Fruit fly (Drosophila melanogaster) whole organism, embryonic: ENCODE results near the gene MICU3.
A peak's percentile ranks its signal among the peaks of the same experiment; 100 is the strongest.

ENCODE experiments used
- Antp ChIP-seq: fragments of 200-800 bp; sonication (Bioruptor generic); optimal IDR thresholded peaks from 3 replicates; lab custom pipeline; 2016; ENCODE audit warnings: missing biosample characterization, missing genetic modification characterization
- Atf3 ChIP-seq: fragments of 200-800 bp; sonication (Bioruptor generic); optimal IDR thresholded peaks from 3 replicates; lab custom pipeline; 2016; ENCODE audit warnings: missing biosample characterization, missing genetic modification characterization
- CG10147 ChIP-seq: fragments of 200-800 bp; sonication (Bioruptor generic); optimal IDR thresholded peaks from 2 replicates; lab custom pipeline; 2019; ENCODE audit warnings: missing biosample characterization, mild to moderate bottlenecking, missing genetic modification characterization, moderate library complexity
- CG10543 ChIP-seq: fragments of 200-800 bp; sonication (Bioruptor generic); optimal IDR thresholded peaks from 3 replicates; lab custom pipeline; 2017; ENCODE audit warnings: missing biosample characterization, mild to moderate bottlenecking, missing genetic modification characterization, moderate library complexity
- CG10959 ChIP-seq: fragments of 200-800 bp; sonication (Bioruptor generic); IDR thresholded peaks from 2 replicates; pipeline ENCODE4 v1.3.6; 2022; ENCODE audit warnings: missing biosample characterization, missing genetic modification characterization
- CG12219 ChIP-seq: fragments of 200-800 bp; sonication (Bioruptor generic); optimal IDR thresholded peaks from 3 replicates; lab custom pipeline; 2018; ENCODE audit warnings: missing biosample characterization, mild to moderate bottlenecking, missing genetic modification characterization
- CG12299 ChIP-seq: fragments of 200-800 bp; sonication (Bioruptor generic); optimal IDR thresholded peaks from 2 replicates; lab custom pipeline; 2018; ENCODE audit warnings: missing biosample characterization, mild to moderate bottlenecking, missing genetic modification characterization
- CG12659 ChIP-seq: fragments of 200-800 bp; sonication (Bioruptor generic); optimal IDR thresholded peaks from 3 replicates; lab custom pipeline; 2017; ENCODE audit warnings: mild to moderate bottlenecking, missing biosample characterization, missing genetic modification reagents, missing genetic modification characterization
- CG13424 ChIP-seq: fragments of 200-800 bp; sonication (Bioruptor generic); optimal IDR thresholded peaks from 2 replicates; lab custom pipeline; 2019; ENCODE audit warnings: missing biosample characterization, mild to moderate bottlenecking, missing genetic modification characterization, moderate library complexity
- CG13894 ChIP-seq: fragments of 200-800 bp; sonication (Bioruptor generic); optimal IDR thresholded peaks from 3 replicates; lab custom pipeline; 2018; ENCODE audit warnings: missing biosample characterization, mild to moderate bottlenecking, missing genetic modification characterization, moderate library complexity
- CG14965 ChIP-seq: fragments of 200-800 bp; sonication (Bioruptor generic); optimal IDR thresholded peaks from 2 replicates; lab custom pipeline; 2016; ENCODE audit warnings: missing biosample characterization, missing genetic modification characterization, borderline replicate concordance
- CG15514 ChIP-seq: fragments of 200-800 bp; sonication (Bioruptor generic); optimal IDR thresholded peaks from 3 replicates; lab custom pipeline; 2017; ENCODE audit warnings: missing biosample characterization, missing genetic modification characterization, mild to moderate bottlenecking, moderate library complexity, missing genetic modification reagents
- CG16813 ChIP-seq: fragments of 200-800 bp; sonication (Bioruptor generic); IDR thresholded peaks from 3 replicates; pipeline ENCODE4 v1.3.6; 2022; ENCODE audit warnings: missing biosample characterization, missing genetic modification characterization; ENCODE audit not compliant: partially characterized antibody
- CG32767 ChIP-seq: fragments of 200-800 bp; sonication (Bioruptor generic); IDR thresholded peaks from 2 replicates; pipeline ENCODE4 v1.3.6; 2022; ENCODE audit warnings: missing biosample characterization, missing genetic modification characterization
- CG34224 ChIP-seq: fragments of 200-800 bp; sonication (Bioruptor generic); IDR thresholded peaks from 3 replicates; pipeline ENCODE4 v1.3.6; 2022; ENCODE audit warnings: missing biosample characterization, missing genetic modification characterization; ENCODE audit not compliant: partially characterized antibody
- CG4730 ChIP-seq: fragments of 200-800 bp; sonication (Bioruptor generic); IDR thresholded peaks from 2 replicates; pipeline ENCODE4 v1.3.6; 2022; ENCODE audit warnings: missing biosample characterization, missing genetic modification characterization
- CG5180 ChIP-seq: fragments of 200-800 bp; sonication (Bioruptor generic); optimal IDR thresholded peaks from 3 replicates; lab custom pipeline; 2017; ENCODE audit warnings: missing biosample characterization, missing genetic modification characterization, mild to moderate bottlenecking, moderate library complexity, missing genetic modification reagents
- CG6272 ChIP-seq: fragments of 200-800 bp; sonication (Bioruptor generic); IDR thresholded peaks from 2 replicates; pipeline ENCODE4 v1.3.6; 2022; ENCODE audit warnings: missing biosample characterization, missing genetic modification characterization
- CG6683 ChIP-seq: fragments of 200-800 bp; sonication (Bioruptor generic); optimal IDR thresholded peaks from 2 replicates; lab custom pipeline; 2017; ENCODE audit warnings: missing biosample characterization, mild to moderate bottlenecking, missing genetic modification characterization, missing genetic modification reagents
- CG6765 ChIP-seq: fragments of 200-800 bp; sonication (Bioruptor generic); optimal IDR thresholded peaks from 3 replicates; lab custom pipeline; 2017; ENCODE audit warnings: missing biosample characterization, mild to moderate bottlenecking, missing genetic modification characterization
- CG8281 ChIP-seq: fragments of 200-800 bp; sonication (Bioruptor generic); optimal IDR thresholded peaks from 2 replicates; lab custom pipeline; 2018; ENCODE audit warnings: missing biosample characterization, mild to moderate bottlenecking, missing genetic modification characterization, moderate library complexity
- CG8765 ChIP-seq: fragments of 200-800 bp; sonication (Bioruptor generic); IDR thresholded peaks from 2 replicates; pipeline ENCODE4 v1.3.6; 2022; ENCODE audit warnings: missing biosample characterization, missing genetic modification characterization
- CG9609 ChIP-seq: fragments of 200-800 bp; sonication (Bioruptor generic); optimal IDR thresholded peaks from 3 replicates; lab custom pipeline; 2016; ENCODE audit warnings: missing biosample characterization, missing genetic modification characterization
- CG9817 ChIP-seq: fragments of 200-800 bp; sonication (Bioruptor generic); optimal IDR thresholded peaks from 2 replicates; lab custom pipeline; 2018; ENCODE audit warnings: missing biosample characterization, mild to moderate bottlenecking, missing genetic modification characterization, moderate library complexity
- CG9932 ChIP-seq: fragments of 200-800 bp; sonication (Bioruptor generic); IDR thresholded peaks from 2 replicates; pipeline ENCODE4 v1.3.6; 2022; ENCODE audit warnings: missing biosample characterization, missing genetic modification characterization
- CTCF ChIP-seq: fragments of 200-800 bp; sonication (Bioruptor generic); optimal IDR thresholded peaks from 2 replicates; lab custom pipeline; 2017; ENCODE audit warnings: missing biosample characterization, mild to moderate bottlenecking, missing genetic modification characterization, moderate library complexity
- E2f2 ChIP-seq: fragments of 200-800 bp; sonication (Bioruptor generic); IDR thresholded peaks from 2 replicates; pipeline ENCODE4 v1.3.6; 2022; ENCODE audit warnings: missing biosample characterization, missing genetic modification characterization
- Fer2 ChIP-seq: fragments of 200-800 bp; sonication (Bioruptor generic); optimal IDR thresholded peaks from 2 replicates; lab custom pipeline; 2018; ENCODE audit warnings: missing biosample characterization, mild to moderate bottlenecking, missing genetic modification characterization, moderate library complexity
- Fer3 ChIP-seq: fragments of 200-800 bp; sonication (Bioruptor generic); optimal IDR thresholded peaks from 2 replicates; lab custom pipeline; 2018; ENCODE audit warnings: missing biosample characterization, mild to moderate bottlenecking, missing genetic modification characterization, moderate library complexity
- Hand ChIP-seq: fragments of 200-800 bp; sonication (Bioruptor generic); optimal IDR thresholded peaks from 2 replicates; lab custom pipeline; 2017; ENCODE audit warnings: mild to moderate bottlenecking, missing biosample characterization, missing genetic modification reagents, missing genetic modification characterization
- Kr ChIP-seq: fragments of 200-800 bp; sonication (Bioruptor generic); optimal IDR thresholded peaks from 2 replicates; lab custom pipeline; 2017; ENCODE audit warnings: missing biosample characterization, mild to moderate bottlenecking, missing genetic modification characterization
- MBD-R2 ChIP-seq: fragments of 200-800 bp; sonication (Bioruptor generic); IDR thresholded peaks from 2 replicates; pipeline ENCODE4 v1.3.6; 2022; ENCODE audit warnings: missing biosample characterization, missing genetic modification characterization
- YL-1 ChIP-seq: fragments of 200-800 bp; sonication (Bioruptor generic); optimal IDR thresholded peaks from 3 replicates; lab custom pipeline; 2017; ENCODE audit warnings: missing biosample characterization, mild to moderate bottlenecking, missing genetic modification characterization
- abd-A ChIP-seq: fragments of 200-800 bp; sonication (Bioruptor generic); optimal IDR thresholded peaks from 3 replicates; lab custom pipeline; 2019; ENCODE audit warnings: missing biosample characterization, mild to moderate bottlenecking, missing genetic modification characterization, moderate library complexity
- ap ChIP-seq: fragments of 200-800 bp; sonication (Bioruptor generic); IDR thresholded peaks from 2 replicates; pipeline ENCODE4 v1.3.6; 2022; ENCODE audit warnings: missing biosample characterization, missing genetic modification characterization
- chm ChIP-seq: fragments of 200-800 bp; sonication (Bioruptor generic); IDR thresholded peaks from 2 replicates; pipeline ENCODE4 v1.3.6; 2022; ENCODE audit warnings: missing biosample characterization, missing genetic modification characterization
- cwo ChIP-seq: fragments of 200-800 bp; sonication (Bioruptor generic); optimal IDR thresholded peaks from 3 replicates; lab custom pipeline; 2017; ENCODE audit warnings: missing biosample characterization, missing genetic modification characterization, mild to moderate bottlenecking, moderate library complexity, missing genetic modification reagents
- gce ChIP-seq: fragments of 200-800 bp; sonication (Bioruptor generic); IDR thresholded peaks from 3 replicates; pipeline ENCODE4 v1.3.6; 2022; ENCODE audit warnings: missing biosample characterization, missing genetic modification characterization
- grn ChIP-seq: fragments of 200-800 bp; sonication (Bioruptor generic); optimal IDR thresholded peaks from 3 replicates; lab custom pipeline; 2017; ENCODE audit warnings: missing biosample characterization, missing genetic modification characterization
- hkb ChIP-seq, 2 experiments: fragments of 200-800 bp in 1 of 2; fragments of >200 bp in 1 of 2; sonication (Bioruptor generic) in 1 of 2; IDR thresholded peaks in 1 of 2; optimal IDR thresholded peaks in 1 of 2; 2 replicates each; pipeline versions ENCODE4 v1.3.6 to Lab custom; 2017 to 2022; ENCODE audit warnings: missing biosample characterization in 1 of 2, missing genetic modification characterization in 1 of 2
- row ChIP-seq: fragments of 200-800 bp; sonication (Bioruptor generic); IDR thresholded peaks from 3 replicates; pipeline ENCODE4 v1.3.6; 2022; ENCODE audit warnings: missing biosample characterization, missing genetic modification characterization
- run ChIP-seq: fragments of 200-800 bp; sonication (Bioruptor generic); optimal IDR thresholded peaks from 3 replicates; lab custom pipeline; 2018; ENCODE audit warnings: missing biosample characterization, mild to moderate bottlenecking, missing genetic modification characterization
- sc ChIP-seq, 3 experiments: fragments of >200 bp in 2 of 3; fragments of 200-800 bp in 1 of 3; sonication (Bioruptor generic) in 1 of 3; optimal IDR thresholded peaks; 2 replicates in 2 of 3; 3 replicates in 1 of 3; lab custom pipeline; 2017; ENCODE audit warnings: mild to moderate bottlenecking in 1 of 3, missing biosample characterization in 1 of 3, missing genetic modification characterization in 1 of 3, missing genetic modification reagents in 1 of 3
- sens-2 ChIP-seq: fragments of 200-800 bp; sonication (Bioruptor generic); IDR thresholded peaks from 2 replicates; pipeline ENCODE4 v1.3.6; 2022; ENCODE audit warnings: missing biosample characterization, missing genetic modification characterization
- sim ChIP-seq: fragments of 200-800 bp; sonication (Bioruptor generic); IDR thresholded peaks from 2 replicates; pipeline ENCODE4 v1.3.6; 2022; ENCODE audit warnings: missing biosample characterization, missing genetic modification characterization
- ssp ChIP-seq: fragments of 200-800 bp; sonication (Bioruptor generic); IDR thresholded peaks from 2 replicates; pipeline ENCODE4 v1.3.6; 2022; ENCODE audit warnings: missing biosample characterization, missing genetic modification characterization
- vnd ChIP-seq: fragments of 200-800 bp; sonication (Bioruptor generic); IDR thresholded peaks from 3 replicates; pipeline ENCODE4 v1.3.6; 2022; ENCODE audit warnings: missing biosample characterization, missing genetic modification characterization; ENCODE audit not compliant: partially characterized antibody
- zen2 ChIP-seq: fragments of 200-800 bp; sonication (Bioruptor generic); IDR thresholded peaks from 3 replicates; pipeline ENCODE4 v1.3.6; 2022; ENCODE audit warnings: missing biosample characterization, missing genetic modification characterization; ENCODE audit not compliant: partially characterized antibody
- zfh1 ChIP-seq: fragments of 200-800 bp; sonication (Bioruptor generic); IDR thresholded peaks from 3 replicates; pipeline ENCODE4 v1.3.6; 2022; ENCODE audit warnings: missing biosample characterization, missing genetic modification characterization

The MICU3 gene

dm6 chr3R:19847591-19848256 is 613 bp downstream of the MICU3 start (continued):
- no peak for TF ChIP-seq CG32767 (GFP tag; lab: Robert Waterston, UW)
- peak; percentile 30 for TF ChIP-seq MBD-R2 (GFP tag; lab: Robert Waterston, UW)
- no peak for TF ChIP-seq E2f2 (GFP tag; lab: Robert Waterston, UW)
- TF ChIP-seq CG13894 (tag; lab: Kevin White, UChicago) = no peak
- no peak for TF ChIP-seq CG8765 (GFP tag; lab: Robert Waterston, UW)
- no peak for TF ChIP-seq Fer3
- TF ChIP-seq CG10147 (GFP tag; lab: Kevin White, UChicago) = no peak
- no peak for TF ChIP-seq Fer2
- no peak for TF ChIP-seq Atf3 (GFP tag; lab: Kevin White, UChicago)
- TF ChIP-seq CG12659 (GFP tag; lab: Kevin White, UChicago) = no peak
- no peak for TF ChIP-seq CG6683 (GFP tag; lab: Kevin White, UChicago)
- TF ChIP-seq CG9609 (GFP tag; lab: Kevin White, UChicago) = no peak
- TF ChIP-seq CG6272 = no peak
- no peak for TF ChIP-seq zen2 (GFP tag; lab: Robert Waterston, UW)
- TF ChIP-seq CG12299 = peak; percentile 58
- no peak for TF ChIP-seq CG34224 (GFP tag; lab: Robert Waterston, UW)
- peak; percentile 51 for TF ChIP-seq run
- peak; percentile 47 for TF ChIP-seq CG8281 (tag; lab: Kevin White, UChicago)
- peak; percentile 76 for TF ChIP-seq CG12219 (GFP tag; lab: Kevin White, UChicago)
- TF ChIP-seq Antp (GFP tag; lab: Kevin White, UChicago) = no peak
- no peak for TF ChIP-seq Hand (GFP tag; lab: Kevin White, UChicago)
- no peak for TF ChIP-seq ssp (GFP tag; lab: Robert Waterston, UW)
- no peak for TF ChIP-seq hkb (optimal IDR thresholded peaks at IDR 0.05; lab: Kevin White, UChicago)
- peak; percentile 47 for TF ChIP-seq hkb (GFP tag; IDR thresholded peaks at IDR 0.05; lab: Robert Waterston, UW)
- TF ChIP-seq CG9932 (GFP tag; lab: Robert Waterston, UW) = no peak
- TF ChIP-seq CG13424 (tag; lab: Kevin White, UChicago) = peak; percentile 65
- no peak for TF ChIP-seq Kr (GFP tag; lab: Kevin White, UChicago)
- no peak for TF ChIP-seq CG10959 (GFP tag; lab: Robert Waterston, UW)
- no peak for TF ChIP-seq sim (GFP tag; lab: Robert Waterston, UW)
- no peak for TF ChIP-seq sens-2 (GFP tag; lab: Robert Waterston, UW)
- no peak for TF ChIP-seq ap (GFP tag; lab: Robert Waterston, UW)
- TF ChIP-seq row (GFP tag; lab: Robert Waterston, UW) = no peak
- TF ChIP-seq CG5180 (GFP tag; lab: Kevin White, UChicago) = no peak
- TF ChIP-seq CG6765 (GFP tag; lab: Kevin White, UChicago) = peak; percentile 68
- TF ChIP-seq CG4730 (GFP tag; lab: Robert Waterston, UW) = no peak
- TF ChIP-seq zfh1 (GFP tag; lab: Robert Waterston, UW) = peak; percentile 44; the same call in 1 of the 3 replicates
- no peak for TF ChIP-seq CG14965 (GFP tag; lab: Kevin White, UChicago)
- peak; percentile 12 for TF ChIP-seq grn (GFP tag; lab: Kevin White, UChicago)
- no peak for TF ChIP-seq CG10543 (GFP tag; lab: Kevin White, UChicago)
- TF ChIP-seq vnd (GFP tag; lab: Robert Waterston, UW) = no peak
- TF ChIP-seq CTCF (GFP tag; lab: Kevin White, UChicago) = no peak
- peak; percentile 18 for TF ChIP-seq cwo (GFP tag; lab: Kevin White, UChicago)
- TF ChIP-seq CG9817 (tag; lab: Kevin White, UChicago) = no peak
- TF ChIP-seq chm = peak; percentile 31
- no peak for TF ChIP-seq CG16813 (GFP tag; lab: Robert Waterston, UW)
- no peak for TF ChIP-seq CG15514 (GFP tag; lab: Kevin White, UChicago)
- no peak for TF ChIP-seq sc (optimal IDR thresholded peaks at IDR 0.05; lab: Kevin White, UChicago)
- TF ChIP-seq sc (GFP tag; optimal IDR thresholded peaks at IDR 0.05; lab: Kevin White, UChicago) = peak; percentile 12
- no peak for TF ChIP-seq abd-A
- TF ChIP-seq YL-1 (GFP tag; lab: Kevin White, UChicago) = peak; percentile 53
- TF ChIP-seq gce = peak; percentile 74; the same call in 2 of the 3 replicates
